Fruit fly (Drosophila melanogaster): ENCODE measurements around the gene CG4022.

The CG4022 gene

DNA sequence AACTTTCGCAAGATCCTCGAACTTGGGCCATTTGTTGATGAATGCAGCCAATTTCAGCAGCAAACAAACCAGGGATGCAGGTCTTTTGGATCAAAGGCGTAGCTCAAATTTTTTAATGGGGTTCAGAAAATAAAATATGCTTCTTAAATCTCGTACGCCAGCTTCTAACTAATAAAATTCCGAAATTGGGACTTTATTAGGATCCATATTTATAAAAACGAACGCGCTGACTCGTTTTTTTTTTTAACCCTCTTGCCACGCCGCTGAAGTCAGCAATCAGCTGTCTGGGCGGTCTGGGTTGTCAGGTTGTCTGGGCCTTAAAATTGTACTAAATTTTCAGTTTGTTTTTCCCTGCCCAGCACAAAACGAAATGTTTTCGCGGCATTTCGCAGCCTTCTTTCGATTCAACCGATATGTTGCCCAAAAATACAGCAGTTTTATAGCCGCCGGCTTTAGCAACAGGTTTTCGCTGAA lies 47.0 kb upstream of the CG4022 start, which contains the start of gene CG3437 (continued):
- TF ChIP-seq TFAM (GFP tag; optimal IDR thresholded peaks at IDR 0.05), result peak; percentile 94
- peak; percentile 96 for TF ChIP-seq CG17829 (tag; optimal IDR thresholded peaks at IDR 0.05)
- peak; percentile 99 for TF ChIP-seq pnt (GFP tag; optimal IDR thresholded peaks at IDR 0.05)
- peak; percentile 99 for TF ChIP-seq sob (GFP tag; IDR thresholded peaks at IDR 0.05)
- TF ChIP-seq disco-r (GFP tag; optimal IDR thresholded peaks at IDR 0.05), result peak; percentile 97
- TF ChIP-seq scrt (GFP tag; optimal IDR thresholded peaks at IDR 0.05), result peak; percentile 97
- 0 out of 3 replicates have a peak, but pooled peaks have one; percentile 29 for TF ChIP-seq vnd (GFP tag; IDR thresholded peaks at IDR 0.05; ENCODE audit: partially characterized antibody)
- TF ChIP-seq chinmo (GFP tag; IDR thresholded peaks at IDR 0.05; ENCODE audit: partially characterized antibody), result 0 out of 4 replicates have a peak, but pooled peaks have one; percentile 57
- TF ChIP-seq zf30C (GFP tag; optimal IDR thresholded peaks at IDR 0.05), result peak; percentile 40
- peak; percentile 97 for TF ChIP-seq gcm2 (GFP tag; optimal IDR thresholded peaks at IDR 0.05)
- TF ChIP-seq gt (GFP tag; IDR thresholded peaks at IDR 0.05), result peak; percentile 99
- TF ChIP-seq CG13775 (GFP tag; optimal IDR thresholded peaks at IDR 0.05), result peak; percentile 98
- peak; percentile 93 for TF ChIP-seq CG10274 (GFP tag; optimal IDR thresholded peaks at IDR 0.05)
- peak; percentile 97 for TF ChIP-seq salm (tag; optimal IDR thresholded peaks at IDR 0.05)
- peak; percentile 94 for TF ChIP-seq CG10267 (tag; optimal IDR thresholded peaks at IDR 0.05)
- TF ChIP-seq CG33557 (GFP tag; optimal IDR thresholded peaks at IDR 0.05), result peak; percentile 97
- TF ChIP-seq Hr3 (GFP tag; optimal IDR thresholded peaks at IDR 0.05), result peak; percentile 98
- peak; percentile 97 for TF ChIP-seq grau (tag; optimal IDR thresholded peaks at IDR 0.05)
- peak; percentile 99 for TF ChIP-seq slp2 (GFP tag; optimal IDR thresholded peaks at IDR 0.05)
- peak; percentile 90 for TF ChIP-seq Adf1 (GFP tag; IDR thresholded peaks at IDR 0.05)
- peak; percentile 99 for TF ChIP-seq MBD-R2 (GFP tag; IDR thresholded peaks at IDR 0.05)
- TF ChIP-seq BEAF-32 (GFP tag; optimal IDR thresholded peaks at IDR 0.05), result peak; percentile 47
- peak; percentile 99 for TF ChIP-seq sens-2 (GFP tag; IDR thresholded peaks at IDR 0.05)
- peak; percentile 99 for TF ChIP-seq az2 (GFP tag; optimal IDR thresholded peaks at IDR 0.05)
- TF ChIP-seq E2f2 (GFP tag; IDR thresholded peaks at IDR 0.05), result peak; percentile 89
- peak; percentile 82 for TF ChIP-seq fd102C (GFP tag; optimal IDR thresholded peaks at IDR 0.05)
- peak; percentile 99 for TF ChIP-seq CG2120 (GFP tag; optimal IDR thresholded peaks at IDR 0.05)
- TF ChIP-seq CG10543 (GFP tag; optimal IDR thresholded peaks at IDR 0.05), result peak; percentile 97
- TF ChIP-seq CG12071 (GFP tag; optimal IDR thresholded peaks at IDR 0.05), result peak; percentile 99
- TF ChIP-seq CG18764 (GFP tag; optimal IDR thresholded peaks at IDR 0.05), result peak; percentile 97
- peak; percentile 98 for TF ChIP-seq CG18476 (GFP tag; optimal IDR thresholded peaks at IDR 0.05)
- TF ChIP-seq NfI (GFP tag; optimal IDR thresholded peaks at IDR 0.05), result peak; percentile 99
- peak; percentile 39 for TF ChIP-seq gfzf (GFP tag; optimal IDR thresholded peaks at IDR 0.05)
- peak; percentile 99 for TF ChIP-seq Fer3 (tag; optimal IDR thresholded peaks at IDR 0.05)
- peak; percentile 98 for TF ChIP-seq CG32767 (GFP tag; IDR thresholded peaks at IDR 0.05)
- peak; percentile 99 for TF ChIP-seq Fer1 (GFP tag; optimal IDR thresholded peaks at IDR 0.05)
- TF ChIP-seq CG9932 (GFP tag; IDR thresholded peaks at IDR 0.05), result peak; percentile 99
- TF ChIP-seq NC2β (GFP tag; optimal IDR thresholded peaks at IDR 0.05), result peak; percentile 97
- TF ChIP-seq Dref (GFP tag; IDR thresholded peaks at IDR 0.05), result peak; percentile 51
- peak; percentile 98 for TF ChIP-seq CG4424 (GFP tag; optimal IDR thresholded peaks at IDR 0.05)
- TF ChIP-seq CTCF (GFP tag; optimal IDR thresholded peaks at IDR 0.05), result peak; percentile 76
- TF ChIP-seq unc-4 (GFP tag; IDR thresholded peaks at IDR 0.05; ENCODE audit: partially characterized antibody), result 0 out of 2 replicates have a peak, but pooled peaks have one; percentile 30
- peak; percentile 98 for TF ChIP-seq NK7.1 (GFP tag; optimal IDR thresholded peaks at IDR 0.05)
- TF ChIP-seq cas (GFP tag; IDR thresholded peaks at IDR 0.05), result peak; percentile 98
- TF ChIP-seq hb (GFP tag; IDR thresholded peaks at IDR 0.05; ENCODE audit: partially characterized antibody), result no peak
- peak; percentile 99 for TF ChIP-seq ken (GFP tag; IDR thresholded peaks at IDR 0.05)
- TF ChIP-seq CG15514 (GFP tag; optimal IDR thresholded peaks at IDR 0.05), result peak; percentile 95
- peak; percentile 91 for TF ChIP-seq CG4360 (GFP tag; IDR thresholded peaks at IDR 0.05)
- TF ChIP-seq CG33213 (GFP tag; optimal IDR thresholded peaks at IDR 0.05), result peak; percentile 98
- TF ChIP-seq zfh2 (GFP tag; optimal IDR thresholded peaks at IDR 0.05), result peak; percentile 99
- TF ChIP-seq CG15011 (GFP tag; optimal IDR thresholded peaks at IDR 0.05), result peak; percentile 98

All from whole organism, embryonic.